Worm (Caenorhabditis elegans) whole organism, L4 larva: Measurements from ENCODE around the gene nlp-28.

Source experiments
- dmd-8 ChIP-seq: fragments of 200-800 bp; sonication (Bioruptor generic); IDR thresholded peaks from 2 replicates; pipeline ENCODE4 v1.3.6; 2022; ENCODE audit warnings: missing genetic modification characterization, missing compliant biosample characterization
- dpl-1 ChIP-seq: fragments of 150-350 bp; optimal IDR thresholded peaks from 2 replicates; lab custom pipeline; 2014; ENCODE audit warnings: missing biosample characterization, missing genetic modification reagents, missing genetic modification characterization
- fos-1 ChIP-seq: fragments of 150-350 bp; optimal IDR thresholded peaks from 2 replicates; lab custom pipeline; 2014; ENCODE audit warnings: missing biosample characterization, missing genetic modification characterization
- lin-15B ChIP-seq: fragments of 150-350 bp; sonication (generic microtip); optimal IDR thresholded peaks from 3 replicates; lab custom pipeline; 2014; ENCODE audit warnings: missing biosample characterization, missing genetic modification characterization
- lin-39 ChIP-seq: fragments of 150-350 bp; optimal IDR thresholded peaks from 2 replicates; lab custom pipeline; 2014; ENCODE audit warnings: missing biosample characterization, missing genetic modification reagents, missing genetic modification characterization
- mdl-1 ChIP-seq, 2 experiments: fragments of 150-350 bp in 1 of 2; sonication (generic microtip) in 1 of 2; optimal IDR thresholded peaks; 2 replicates each; lab custom pipeline; 2014 to 2017; ENCODE audit warnings: missing biosample characterization in 2 of 2, missing genetic modification characterization in 2 of 2
- nhr-11 ChIP-seq: fragments of 150-350 bp; optimal IDR thresholded peaks from 2 replicates; lab custom pipeline; 2014; ENCODE audit warnings: missing biosample characterization, missing genetic modification characterization
- nhr-76 ChIP-seq: fragments of 150-350 bp; optimal IDR thresholded peaks from 2 replicates; lab custom pipeline; 2014; ENCODE audit warnings: missing biosample characterization, missing genetic modification characterization
- skn-1 ChIP-seq: fragments of 150-350 bp; optimal IDR thresholded peaks from 2 replicates; lab custom pipeline; 2014; ENCODE audit warnings: missing biosample characterization, missing genetic modification characterization
- snpc-1.2 ChIP-seq: fragments of 200-800 bp; sonication (Bioruptor generic); IDR thresholded peaks from 2 replicates; pipeline ENCODE4 v1.3.6; 2022; ENCODE audit warnings: missing genetic modification reagents, missing genetic modification characterization, missing compliant biosample characterization
- snpc-4 ChIP-seq: fragments of 150-350 bp; optimal IDR thresholded peaks from 2 replicates; lab custom pipeline; 2014; ENCODE audit warnings: missing biosample characterization, missing genetic modification characterization

DNA sequence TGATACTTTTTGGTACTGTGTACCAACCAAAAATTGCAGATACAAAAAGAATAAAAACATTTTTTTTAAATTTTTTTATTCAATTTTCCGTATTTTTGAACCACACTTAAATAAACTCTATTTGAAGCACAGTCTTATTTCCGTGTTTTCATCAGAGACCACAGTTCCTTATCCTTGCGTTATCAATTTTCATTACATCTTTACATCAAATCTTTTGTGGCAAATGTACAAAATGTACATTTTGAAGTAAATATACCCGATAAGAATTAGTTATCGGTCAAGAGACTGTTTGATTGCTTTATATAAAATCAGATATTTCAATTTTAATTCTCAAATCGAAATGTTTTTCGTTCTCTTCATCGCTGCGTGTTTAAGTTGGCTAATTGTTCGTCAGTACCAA is 34.6 kb downstream of the nlp-28 start, which contains the start of gene cyp-35A3:
- TF ChIP-seq skn-1 (tag; lab: Kevin White, UChicago) = no peak
- TF ChIP-seq nhr-76 (tag; lab: Kevin White, UChicago) = no peak
- TF ChIP-seq fos-1 (tag; lab: Kevin White, UChicago) = no peak
- TF ChIP-seq dmd-8 (GFP tag; lab: Robert Waterston, UW) = no peak
- TF ChIP-seq lin-15B (tag; lab: Kevin White, UChicago) = no peak
- no peak for TF ChIP-seq nhr-11 (tag; lab: Kevin White, UChicago)
- no peak for TF ChIP-seq lin-39 (tag; lab: Kevin White, UChicago)
- TF ChIP-seq mdl-1 (tag; optimal IDR thresholded peaks at IDR 0.05; lab: Kevin White, UChicago) = no peak
- TF ChIP-seq snpc-1.2 (GFP tag; lab: Robert Waterston, UW) = no peak
- no peak for TF ChIP-seq dpl-1 (GFP tag; lab: Kevin White, UChicago)
- TF ChIP-seq snpc-4 (tag; lab: Kevin White, UChicago) = no peak
